Fruit fly (Drosophila melanogaster) whole organism, prepupa: ENCODE data around the gene Kdm3.
A peak's percentile ranks its signal among the peaks of the same experiment; 100 is the strongest.

Experiments
- Blimp-1 ChIP-seq: fragments of 200-800 bp; sonication (Bioruptor generic); optimal IDR thresholded peaks from 3 replicates; lab custom pipeline; 2017; ENCODE audit warnings: missing biosample characterization, missing genetic modification characterization, mild to moderate bottlenecking, moderate library complexity, missing genetic modification reagents
- CG10669 ChIP-seq: fragments of 200-800 bp; sonication (Bioruptor generic); optimal IDR thresholded peaks from 3 replicates; lab custom pipeline; 2018; ENCODE audit warnings: missing biosample characterization, mild to moderate bottlenecking, missing genetic modification characterization, moderate library complexity
- CG11294 ChIP-seq: fragments of 200-800 bp; sonication (Bioruptor generic); IDR thresholded peaks from 2 replicates; pipeline ENCODE4 v1.3.6; 2022; ENCODE audit warnings: missing biosample characterization, missing genetic modification characterization
- CG16779 ChIP-seq: fragments of 200-800 bp; sonication (Bioruptor generic); optimal IDR thresholded peaks from 3 replicates; lab custom pipeline; 2017; ENCODE audit warnings: missing biosample characterization, mild to moderate bottlenecking, missing genetic modification characterization
- CG31627 ChIP-seq: fragments of 200-800 bp; sonication (Bioruptor generic); optimal IDR thresholded peaks from 3 replicates; lab custom pipeline; 2016; ENCODE audit warnings: missing biosample characterization, missing genetic modification characterization
- CG32006 ChIP-seq: fragments of 200-800 bp; sonication (Bioruptor generic); optimal IDR thresholded peaks from 3 replicates; lab custom pipeline; 2017; ENCODE audit warnings: missing biosample characterization, mild to moderate bottlenecking, missing genetic modification characterization
- CG3919 ChIP-seq: fragments of 200-800 bp; sonication (Bioruptor generic); optimal IDR thresholded peaks from 3 replicates; lab custom pipeline; 2016; ENCODE audit warnings: missing biosample characterization, missing genetic modification characterization
- CG4318 ChIP-seq: fragments of 200-800 bp; sonication (Bioruptor generic); optimal IDR thresholded peaks from 3 replicates; lab custom pipeline; 2017; ENCODE audit warnings: missing biosample characterization, mild to moderate bottlenecking, missing genetic modification characterization
- CG6163 ChIP-seq: fragments of 200-800 bp; sonication (Bioruptor generic); IDR thresholded peaks from 3 replicates; pipeline ENCODE4 v1.3.6; 2022; ENCODE audit warnings: missing biosample characterization, missing genetic modification characterization
- CG6792 ChIP-seq: fragments of 200-800 bp; sonication (Bioruptor generic); optimal IDR thresholded peaks from 3 replicates; lab custom pipeline; 2016; ENCODE audit warnings: missing biosample characterization, missing genetic modification characterization
- CG6808 ChIP-seq: fragments of 200-800 bp; sonication (Bioruptor generic); optimal IDR thresholded peaks from 3 replicates; lab custom pipeline; 2017; ENCODE audit warnings: missing biosample characterization, missing genetic modification characterization, mild to moderate bottlenecking, moderate library complexity, missing genetic modification reagents
- CG6854 ChIP-seq: fragments of 200-800 bp; sonication (Bioruptor generic); optimal IDR thresholded peaks from 2 replicates; lab custom pipeline; 2017; ENCODE audit warnings: missing biosample characterization, mild to moderate bottlenecking, missing genetic modification characterization
- CG7368 ChIP-seq: fragments of 200-800 bp; sonication (Bioruptor generic); optimal IDR thresholded peaks from 3 replicates; lab custom pipeline; 2016; ENCODE audit warnings: missing biosample characterization, missing genetic modification characterization
- CG8319 ChIP-seq: fragments of 200-800 bp; sonication (Bioruptor generic); optimal IDR thresholded peaks from 3 replicates; lab custom pipeline; 2016; ENCODE audit warnings: missing biosample characterization, missing genetic modification characterization
- CG8632 ChIP-seq: fragments of 200-800 bp; sonication (Bioruptor generic); optimal IDR thresholded peaks from 3 replicates; lab custom pipeline; 2016; ENCODE audit warnings: missing biosample characterization, missing genetic modification characterization
- Eip78C ChIP-seq: fragments of 200-800 bp; sonication (Bioruptor generic); peaks from one replicate; lab custom pipeline; 2016; ENCODE audit warnings: missing biosample characterization, missing genetic modification characterization
- Ets21C ChIP-seq: fragments of 200-800 bp; sonication (Bioruptor generic); optimal IDR thresholded peaks from 3 replicates; lab custom pipeline; 2016; ENCODE audit warnings: missing biosample characterization, missing genetic modification characterization
- Gug ChIP-seq: fragments of 200-800 bp; sonication (Bioruptor generic); IDR thresholded peaks from 2 replicates; pipeline ENCODE4 v1.3.6; 2022; ENCODE audit warnings: missing biosample characterization, missing genetic modification characterization
- Hr38 ChIP-seq: sonication (Bioruptor generic); optimal IDR thresholded peaks from 2 replicates; lab custom pipeline; 2016; ENCODE audit warnings: missing biosample characterization, missing genetic modification characterization
- Hr39 ChIP-seq: fragments of 200-800 bp; sonication (Bioruptor generic); optimal IDR thresholded peaks from 2 replicates; lab custom pipeline; 2016; ENCODE audit warnings: missing biosample characterization, missing genetic modification characterization
- Lpt ChIP-seq: fragments of 200-800 bp; sonication (Bioruptor generic); optimal IDR thresholded peaks from 3 replicates; lab custom pipeline; 2016; ENCODE audit warnings: missing biosample characterization, missing genetic modification characterization
- OdsH ChIP-seq: fragments of 200-800 bp; sonication (Bioruptor generic); optimal IDR thresholded peaks from 3 replicates; lab custom pipeline; 2016; ENCODE audit warnings: missing biosample characterization, missing genetic modification characterization
- Sox102F ChIP-seq: fragments of 200-800 bp; sonication (Bioruptor generic); optimal IDR thresholded peaks from 2 replicates; lab custom pipeline; 2016; ENCODE audit warnings: missing biosample characterization, mild to moderate bottlenecking, missing genetic modification characterization
- Sox15 ChIP-seq: fragments of 200-800 bp; sonication (Bioruptor generic); optimal IDR thresholded peaks from 3 replicates; lab custom pipeline; 2016; ENCODE audit warnings: missing biosample characterization, missing genetic modification characterization
- acj6 ChIP-seq: fragments of 200-800 bp; sonication (Bioruptor generic); optimal IDR thresholded peaks from 3 replicates; lab custom pipeline; 2016; ENCODE audit warnings: missing biosample characterization, missing genetic modification characterization
- dac ChIP-seq: fragments of 200-800 bp; sonication (Bioruptor generic); optimal IDR thresholded peaks from 2 replicates; lab custom pipeline; 2017; ENCODE audit warnings: missing biosample characterization, mild to moderate bottlenecking, missing genetic modification characterization
- eg ChIP-seq: fragments of 200-800 bp; sonication (Bioruptor generic); IDR thresholded peaks from 3 replicates; pipeline ENCODE4 v1.3.6; 2022; ENCODE audit warnings: missing biosample characterization, missing genetic modification characterization
- fd85E ChIP-seq: fragments of 200-800 bp; sonication (Bioruptor generic); optimal IDR thresholded peaks from 3 replicates; lab custom pipeline; 2016; ENCODE audit warnings: missing biosample characterization, missing genetic modification characterization
- fkh ChIP-seq: fragments of 200-800 bp; sonication (Bioruptor generic); optimal IDR thresholded peaks from 3 replicates; lab custom pipeline; 2017; ENCODE audit warnings: missing biosample characterization, mild to moderate bottlenecking, missing genetic modification characterization, moderate library complexity
- net ChIP-seq: fragments of 200-800 bp; sonication (Bioruptor generic); optimal IDR thresholded peaks from 3 replicates; lab custom pipeline; 2016; ENCODE audit warnings: missing biosample characterization, missing genetic modification characterization
- spab ChIP-seq: fragments of 200-800 bp; sonication (Bioruptor generic); optimal IDR thresholded peaks from 2 replicates; lab custom pipeline; 2017; ENCODE audit warnings: missing biosample characterization, mild to moderate bottlenecking, missing genetic modification characterization, missing genetic modification reagents
- ss ChIP-seq, 2 experiments: fragments of 200-800 bp; sonication (Bioruptor generic); optimal IDR thresholded peaks; 2 replicates in 1 of 2; 3 replicates in 1 of 2; lab custom pipeline; 2017 to 2018; ENCODE audit warnings: mild to moderate bottlenecking in 2 of 2, missing biosample characterization in 2 of 2, missing genetic modification characterization in 2 of 2, moderate library complexity in 1 of 2
- svp ChIP-seq: fragments of 200-800 bp; sonication (Bioruptor generic); peaks from one replicate; lab custom pipeline; 2016; ENCODE audit warnings: missing biosample characterization, missing genetic modification characterization
- topi ChIP-seq: fragments of 200-800 bp; sonication (Bioruptor generic); optimal IDR thresholded peaks from 3 replicates; lab custom pipeline; 2016; ENCODE audit warnings: missing biosample characterization, missing genetic modification characterization
- vri ChIP-seq: fragments of 200-800 bp; sonication (Bioruptor generic); optimal IDR thresholded peaks from 3 replicates; lab custom pipeline; 2016; ENCODE audit warnings: missing biosample characterization, mild to moderate bottlenecking, missing genetic modification characterization

Gene Kdm3

DNA sequence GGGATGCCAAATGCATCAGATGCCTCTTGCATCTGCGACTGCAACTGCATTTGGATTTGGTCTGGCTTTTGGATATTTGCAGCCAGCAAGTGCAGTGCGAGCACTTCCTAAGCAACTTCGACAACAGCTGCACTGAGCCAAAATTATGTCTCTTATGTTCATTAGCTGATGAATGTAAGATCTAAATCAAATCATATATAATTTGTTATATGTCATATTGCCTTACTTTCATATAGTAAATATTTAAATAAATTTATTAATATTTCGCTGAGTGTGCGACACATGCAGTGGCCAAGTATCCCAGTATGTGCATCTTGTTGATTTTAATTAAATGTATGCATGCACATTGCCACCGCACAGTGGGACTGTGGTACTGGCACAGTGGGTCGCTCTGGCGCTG, 35.4 kb upstream of the Kdm3 start (continued):
- TF ChIP-seq CG3919 (GFP tag; lab: Kevin White, UChicago) (peak; percentile 49), spab (no peak), CG10669 (GFP tag; lab: Kevin White, UChicago) (no peak), Sox15 (GFP tag; lab: Kevin White, UChicago) (no peak), OdsH (peak; percentile 28), CG16779 (no peak), Ets21C (GFP tag; lab: Kevin White, UChicago) (no peak), eg (GFP tag; lab: Robert Waterston, UW) (peak; percentile 63; the same call in 1 of the 3 replicates), svp (no peak), Hr38 (GFP tag; lab: Kevin White, UChicago) (no peak), Eip78C (GFP tag; lab: Kevin White, UChicago) (peak; percentile 51), CG6854 (GFP tag; lab: Kevin White, UChicago) (no peak)
- TF ChIP-seq, all 60 proteins: peak for 18

DNA sequence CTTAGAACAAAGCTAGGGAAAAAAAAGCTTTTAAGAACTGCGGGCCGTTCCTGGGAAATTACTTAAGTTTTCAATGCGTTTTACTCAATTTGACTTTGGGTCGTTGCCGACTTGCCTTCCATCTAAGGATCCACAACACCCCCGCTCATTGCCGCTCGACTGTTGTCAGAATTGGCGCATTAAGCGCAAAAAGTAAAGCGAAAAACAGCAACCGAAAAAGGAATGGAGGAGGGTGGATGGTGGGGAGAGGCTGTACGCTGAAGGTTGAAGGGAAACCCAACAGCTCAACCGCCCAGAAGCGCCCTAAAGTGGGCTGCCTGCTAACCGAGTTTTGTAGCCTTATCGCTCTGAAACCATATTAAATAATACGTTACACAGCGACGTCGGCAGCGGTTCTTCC, 28.2 kb upstream of the Kdm3 start:
- TF ChIP-seq net (GFP tag; lab: Kevin White, UChicago) (no peak), Sox15 (GFP tag; lab: Kevin White, UChicago) (no peak), CG4318 (no peak), dac (no peak), Hr39 (no peak), Hr38 (GFP tag; lab: Kevin White, UChicago) (no peak), CG32006 (no peak), CG3919 (GFP tag; lab: Kevin White, UChicago) (no peak), CG6163 (no peak), fd85E (GFP tag; lab: Kevin White, UChicago) (no peak), CG6808 (GFP tag; lab: Kevin White, UChicago) (no peak), CG8632 (no peak), Eip78C (GFP tag; lab: Kevin White, UChicago) (no peak)
- TF ChIP-seq, all 60 proteins: peak for 0

DNA sequence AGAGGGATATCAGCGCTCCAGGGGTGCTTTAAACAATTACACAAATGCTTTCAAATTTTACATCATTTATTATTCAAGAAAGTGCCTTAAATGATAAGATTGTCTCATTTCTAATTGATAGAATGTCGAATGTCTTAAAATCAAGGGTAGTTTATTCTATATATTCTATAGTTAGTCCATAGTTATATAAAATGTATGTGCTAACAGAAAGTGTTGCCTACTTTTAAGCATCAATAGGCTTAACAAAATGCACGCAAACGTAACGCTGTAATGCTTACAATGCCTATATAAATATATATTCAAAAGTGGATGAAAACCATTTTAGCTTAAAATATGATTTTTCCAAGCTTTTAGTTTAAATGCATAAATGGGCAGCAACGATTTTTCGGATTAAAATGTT, 27.8 kb upstream of the Kdm3 start:
- TF ChIP-seq CG6792 (no peak), Eip78C (GFP tag; lab: Kevin White, UChicago) (peak; percentile 65)

DNA sequence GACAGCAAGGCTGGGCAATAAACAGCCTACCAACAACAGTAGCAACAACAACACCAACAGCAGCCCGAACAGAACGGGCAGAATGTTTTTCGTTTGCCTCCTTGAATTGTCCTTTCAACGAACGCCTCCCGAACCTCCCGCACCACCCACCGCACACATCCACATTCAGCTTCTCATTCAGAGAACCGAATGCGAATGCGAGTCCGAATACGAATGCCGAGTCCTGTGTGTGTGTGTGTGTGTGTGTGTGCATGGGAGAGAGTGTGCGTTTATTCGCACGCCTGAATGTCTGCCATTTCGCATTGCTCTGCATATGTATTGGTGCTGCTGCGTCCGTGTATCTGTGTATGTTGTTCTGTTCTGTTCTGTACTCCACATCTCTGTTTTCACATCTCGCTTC, 27.3 kb upstream of the Kdm3 start:
- TF ChIP-seq OdsH (no peak), Hr39 (no peak), spab (no peak), CG6792 (no peak), Sox102F (GFP tag; lab: Kevin White, UChicago) (no peak), ss (GFP tag; optimal IDR thresholded peaks at IDR 0.05; lab: Kevin White, UChicago) (no peak), CG8632 (no peak), CG31627 (no peak), acj6 (GFP tag; lab: Kevin White, UChicago) (no peak), topi (no peak), CG6163 (no peak)
- TF ChIP-seq, all 60 proteins: peak for 0

DNA sequence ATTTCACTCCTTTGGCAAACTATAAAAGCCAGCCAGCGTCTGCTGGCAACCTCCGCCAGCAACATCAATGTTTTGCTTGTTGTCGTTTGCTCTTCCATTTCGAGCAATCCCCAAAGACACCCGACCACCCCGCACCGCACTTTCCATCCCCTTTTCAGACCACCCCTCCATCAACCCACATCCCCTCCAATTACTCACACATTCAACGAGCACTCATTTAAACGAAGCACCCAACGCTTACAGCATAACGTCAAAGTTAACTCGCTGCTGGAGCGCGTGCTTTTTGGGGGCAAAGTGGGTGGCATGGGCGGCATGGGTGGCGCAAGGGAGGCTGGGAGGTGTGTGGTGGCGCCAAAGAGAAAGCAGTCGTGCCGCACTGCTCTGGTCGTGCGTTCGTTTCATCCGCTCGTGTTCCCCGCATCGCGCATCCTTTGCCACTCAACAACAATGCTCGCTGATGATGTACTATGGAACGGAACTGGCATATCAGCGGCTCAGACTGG, 24.7 kb upstream of the Kdm3 start:
- peak; percentile 31 for TF ChIP-seq CG6854 (GFP tag; lab: Kevin White, UChicago)
- TF ChIP-seq Gug (GFP tag; lab: Robert Waterston, UW) = 0 out of 2 replicates have a peak, but pooled peaks have one; percentile 8
- TF ChIP-seq Lpt = no peak
- peak; percentile 1 for TF ChIP-seq fkh (GFP tag; lab: Kevin White, UChicago)
- peak; percentile 12 for TF ChIP-seq CG7368 (GFP tag; lab: Kevin White, UChicago)
- no peak for TF ChIP-seq vri
- TF ChIP-seq CG31627 = no peak
- TF ChIP-seq, all 60 proteins: peak for 4

DNA sequence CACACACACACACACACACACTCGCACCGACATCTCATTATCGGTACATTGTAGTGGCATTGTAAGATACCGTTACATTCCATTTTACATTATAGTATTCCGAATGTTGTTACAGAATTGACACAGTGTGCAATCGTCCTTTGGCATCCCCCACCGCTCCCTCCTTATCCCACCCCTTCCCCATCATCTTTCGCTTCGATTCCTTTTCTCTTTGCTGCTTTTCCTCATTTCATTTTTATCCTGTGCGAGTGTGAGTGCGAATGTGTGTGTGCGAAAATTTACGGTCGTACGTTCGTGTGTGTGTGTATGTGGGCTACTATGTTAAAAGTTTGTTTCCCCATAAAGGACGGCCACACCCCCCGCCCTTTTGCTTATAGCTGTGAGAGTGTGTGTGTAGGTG, 23.7 kb upstream of the Kdm3 start:
- TF ChIP-seq Sox102F (GFP tag; lab: Kevin White, UChicago) = no peak
- TF ChIP-seq CG8632 = no peak
- no peak for TF ChIP-seq Sox15 (GFP tag; lab: Kevin White, UChicago)
- no peak for TF ChIP-seq Blimp-1 (GFP tag; lab: Kevin White, UChicago)
- no peak for TF ChIP-seq CG8319 (GFP tag; lab: Kevin White, UChicago)
- TF ChIP-seq CG11294 = no peak
- no peak for TF ChIP-seq Hr38 (GFP tag; lab: Kevin White, UChicago)
- TF ChIP-seq topi = no peak
